Fruit fly (Drosophila melanogaster) Kc167 (cell line): Measurements from ENCODE around the gene dnt.

Experiments
- Myc ChIP-seq: fragments of >200 bp; optimal IDR thresholded peaks from 2 replicates; lab custom pipeline; 2017; ENCODE audit warnings: missing external identifiers
- Sin3A ChIP-seq: fragments of >200 bp; optimal IDR thresholded peaks from 2 replicates; lab custom pipeline; 2018; ENCODE audit warnings: missing external identifiers
- h ChIP-seq: fragments of >200 bp; optimal IDR thresholded peaks from 3 replicates; lab custom pipeline; 2018; ENCODE audit warnings: missing external identifiers
- insv ChIP-seq: fragments of >200 bp; optimal IDR thresholded peaks from 3 replicates; lab custom pipeline; 2018; ENCODE audit warnings: missing external identifiers
- psq ChIP-seq: fragments of >200 bp; optimal IDR thresholded peaks from 2 replicates; lab custom pipeline; 2017; ENCODE audit warnings: missing external identifiers
- ttk ChIP-seq: sonication (Bioruptor generic); optimal IDR thresholded peaks from 2 replicates; lab custom pipeline; 2017; ENCODE audit warnings: missing external identifiers

Gene dnt

dm6 chr2L:19389749-19390148, 26.7 kb upstream of the dnt start, which contains the start of gene CG17549:
CG17549 (minus strand) TSS chr2L:19390075.
- no peak for TF ChIP-seq Myc (lab: Kevin White, UChicago)
- no peak for TF ChIP-seq insv (lab: Kevin White, UChicago)
- no peak for TF ChIP-seq h (lab: Kevin White, UChicago)
- no peak for TF ChIP-seq Sin3A (lab: Kevin White, UChicago)
- TF ChIP-seq psq (lab: Kevin White, UChicago), result no peak
- no peak for TF ChIP-seq ttk (lab: Kevin White, UChicago)

- TF ChIP-seq Sin3A (lab: Kevin White, UChicago) (no peak), h (lab: Kevin White, UChicago) (no peak), ttk (lab: Kevin White, UChicago) (no peak)
Measured at dm6 chr2L:19388966-19389365, 25.9 kb upstream of the dnt start.

dm6 chr2L:19386106-19386715, 23.2 kb upstream of the dnt start, which contains the start of gene fon:
fon (minus strand) TSS chr2L:19386205.
- TF ChIP-seq psq (lab: Kevin White, UChicago) (no peak), h (lab: Kevin White, UChicago) (no peak), Myc (lab: Kevin White, UChicago) (no peak), insv (lab: Kevin White, UChicago) (no peak), ttk (lab: Kevin White, UChicago) (no peak), Sin3A (lab: Kevin White, UChicago) (no peak)

- TF ChIP-seq h (lab: Kevin White, UChicago) (no peak), insv (lab: Kevin White, UChicago) (no peak)
Measured at dm6 chr2L:19382353-19382752, 19.3 kb upstream of the dnt start.

- TF ChIP-seq ttk (lab: Kevin White, UChicago) (no peak), insv (lab: Kevin White, UChicago) (no peak), h (lab: Kevin White, UChicago) (no peak), Myc (lab: Kevin White, UChicago) (no peak), Sin3A (lab: Kevin White, UChicago) (no peak)
Measured at dm6 chr2L:19380630-19381029, 17.6 kb upstream of the dnt start, which contains the start of gene CG17350. CG17350 (plus strand) TSS chr2L:19380930.

dm6 chr2L:19378620-19379019, 15.6 kb upstream of the dnt start:
- TF ChIP-seq h (lab: Kevin White, UChicago), result no peak

- no peak for TF ChIP-seq insv (lab: Kevin White, UChicago)
- no peak for TF ChIP-seq Myc (lab: Kevin White, UChicago)
Measured at dm6 chr2L:19377129-19378083, 14.4 kb upstream of the dnt start.

dm6 chr2L:19376145-19376544, 13.1 kb upstream of the dnt start:
- no peak for TF ChIP-seq psq (lab: Kevin White, UChicago)
- TF ChIP-seq Myc (lab: Kevin White, UChicago), result no peak
- TF ChIP-seq h (lab: Kevin White, UChicago), result no peak
- TF ChIP-seq Sin3A (lab: Kevin White, UChicago), result no peak
- TF ChIP-seq insv (lab: Kevin White, UChicago), result no peak
- no peak for TF ChIP-seq ttk (lab: Kevin White, UChicago)

- TF ChIP-seq psq (lab: Kevin White, UChicago) (no peak), insv (lab: Kevin White, UChicago) (no peak), Sin3A (lab: Kevin White, UChicago) (no peak), ttk (lab: Kevin White, UChicago) (no peak), Myc (lab: Kevin White, UChicago) (no peak), h (lab: Kevin White, UChicago) (no peak)
Measured at dm6 chr2L:19373809-19374208, 10.8 kb upstream of the dnt start.

dm6 chr2L:19370046-19370445, 7.0 kb upstream of the dnt start, which contains the start of gene CG17349:
CG17349 (plus strand) TSS chr2L:19370445.
- no peak for TF ChIP-seq Myc (lab: Kevin White, UChicago)
- TF ChIP-seq insv (lab: Kevin White, UChicago), result no peak
- TF ChIP-seq ttk (lab: Kevin White, UChicago), result no peak
- no peak for TF ChIP-seq h (lab: Kevin White, UChicago)
- TF ChIP-seq Sin3A (lab: Kevin White, UChicago), result no peak
- no peak for TF ChIP-seq psq (lab: Kevin White, UChicago)

- TF ChIP-seq Sin3A (lab: Kevin White, UChicago) (no peak), ttk (lab: Kevin White, UChicago) (no peak), psq (lab: Kevin White, UChicago) (no peak), insv (lab: Kevin White, UChicago) (no peak), h (lab: Kevin White, UChicago) (no peak)
Measured at dm6 chr2L:19366730-19367129, 3.7 kb upstream of the dnt start.

- TF ChIP-seq Sin3A (lab: Kevin White, UChicago) (no peak), Myc (lab: Kevin White, UChicago) (no peak), ttk (lab: Kevin White, UChicago) (no peak), insv (lab: Kevin White, UChicago) (no peak), h (lab: Kevin White, UChicago) (no peak), psq (lab: Kevin White, UChicago) (no peak)
Measured at dm6 chr2L:19366301-19366700, 3.3 kb upstream of the dnt start.
